Worm (Caenorhabditis elegans): ENCODE data around the gene ugt-10.

Gene ugt-10

DNA sequence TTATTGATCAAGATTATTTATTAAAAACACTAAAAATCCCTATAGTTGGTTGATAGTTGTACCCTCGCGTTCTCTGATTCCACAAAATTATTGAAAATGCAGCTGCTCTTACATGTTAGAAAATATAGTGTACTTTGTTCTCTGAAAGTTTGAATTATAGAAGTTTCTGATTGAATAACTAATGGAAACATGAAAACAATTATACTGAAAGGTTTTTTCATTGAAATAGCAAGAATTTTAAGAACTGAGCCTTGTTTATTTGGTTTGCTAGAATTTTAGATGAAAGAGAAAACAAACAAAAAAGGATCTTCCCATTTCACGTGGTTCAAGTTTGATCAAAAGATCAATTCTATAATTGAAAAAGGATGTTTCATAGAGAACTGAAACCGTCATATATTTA lies 32.4 kb downstream of the ugt-10 start (continued):
- no peak for TF ChIP-seq F44E2.7 (GFP tag; IDR thresholded peaks at IDR 0.05)

DNA sequence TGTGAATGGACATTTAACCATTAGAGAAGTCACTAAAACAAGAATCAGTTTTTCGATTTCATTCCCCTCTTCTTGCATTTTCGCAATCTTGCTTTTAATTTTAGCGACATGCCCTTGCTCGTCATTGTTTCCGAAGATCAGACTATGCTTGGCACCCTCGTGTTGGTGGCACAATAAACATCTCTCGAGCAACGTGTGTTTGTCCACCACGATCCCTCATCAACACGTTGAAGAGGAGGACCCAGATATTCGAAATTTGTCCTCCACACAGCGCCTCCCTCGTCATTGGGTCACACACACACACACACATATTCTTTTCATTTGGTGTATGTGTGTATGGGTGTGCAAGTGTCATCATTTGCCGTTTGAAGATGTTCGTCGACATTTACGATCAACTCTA lies 34.6 kb downstream of the ugt-10 start, which contains the start of gene srd-32:
TSS of gene srd-32 (plus strand) at position 301 of the 400 bp plus-strand sequence.
- TF ChIP-seq mxl-3 (GFP tag; optimal IDR thresholded peaks at IDR 0.05): peak; percentile 39
- no peak for TF ChIP-seq lin-15B (tag; optimal IDR thresholded peaks at IDR 0.05)

- TF ChIP-seq aly-2 (tag; optimal IDR thresholded peaks at IDR 0.05): no peak
- no peak for TF ChIP-seq egl-27 (tag; optimal IDR thresholded peaks at IDR 0.05)
- TF ChIP-seq ztf-7 (tag; optimal IDR thresholded peaks at IDR 0.05): no peak
- TF ChIP-seq lin-15B (tag; optimal IDR thresholded peaks at IDR 0.05): no peak
Measured at ce11 chrV:4864330-4864729, 35.6 kb downstream of the ugt-10 start.

- TF ChIP-seq mdt-29 (GFP tag; IDR thresholded peaks at IDR 0.05) (no peak), lsy-2 (tag; optimal IDR thresholded peaks at IDR 0.05) (peak in 1 of 2 experiments; percentile 19), nhr-10 (tag; optimal IDR thresholded peaks at IDR 0.05) (no peak), vab-7 (GFP tag; IDR thresholded peaks at IDR 0.05) (no peak), madf-5 (GFP tag; IDR thresholded peaks at IDR 0.05) (no peak), dpl-1 (GFP tag; optimal IDR thresholded peaks at IDR 0.05) (no peak), arid-1 (GFP tag; conservative IDR thresholded peaks at IDR 0.05) (no peak), mdl-1 (tag; optimal IDR thresholded peaks at IDR 0.05) (peak in 1 of 2 experiments; percentile 27), attf-4 (tag; optimal IDR thresholded peaks at IDR 0.05) (no peak), nhr-28 (tag; optimal IDR thresholded peaks at IDR 0.05) (peak; percentile 98), duxl-1 (tag; optimal IDR thresholded peaks at IDR 0.05; ENCODE audit: poor library complexity) (no peak), ceh-28 (tag; optimal IDR thresholded peaks at IDR 0.05) (no peak), zag-1 (tag; optimal IDR thresholded peaks at IDR 0.05) (no peak), hif-1 (tag; optimal IDR thresholded peaks at IDR 0.05) (peak in 1 of 2 experiments; percentile 2), ztf-7 (tag; optimal IDR thresholded peaks at IDR 0.05) (peak; percentile 56), hlh-30 (tag; optimal IDR thresholded peaks at IDR 0.05; ENCODE audit: insufficient read depth) (peak; percentile 48), mes-2 (tag; optimal IDR thresholded peaks at IDR 0.05; ENCODE audit: poor library complexity, severe bottlenecking) (no peak), T26A8.4 (GFP tag; IDR thresholded peaks at IDR 0.05) (no peak), nhr-11 (tag; optimal IDR thresholded peaks at IDR 0.05) (peak; percentile 11), zfp-3 (GFP tag; conservative IDR thresholded peaks at IDR 0.05) (no peak), dve-1 (tag; optimal IDR thresholded peaks at IDR 0.05; ENCODE audit: insufficient read depth) (peak; percentile 45), daf-16 (GFP tag; optimal IDR thresholded peaks at IDR 0.05) (no peak), daf-16 (tag; optimal IDR thresholded peaks at IDR 0.05) (peak; percentile 42), F10B5.3 (tag; optimal IDR thresholded peaks at IDR 0.05) (no peak), mep-1 (tag; optimal IDR thresholded peaks at IDR 0.05) (peak; percentile 28), Y75B8A.6 (GFP tag; IDR thresholded peaks at IDR 0.05) (no peak)
Measured at ce11 chrV:4862737-4863136, 37.2 kb downstream of the ugt-10 start, which contains the start of gene C37H5.13. Gene C37H5.13 (minus strand): TSS chrV:4862965.

ce11 chrV:4860525-4860924 lies 39.4 kb downstream of the ugt-10 start:
- TF ChIP-seq F44E2.7 (GFP tag; IDR thresholded peaks at IDR 0.05) (no peak), unc-130 (GFP tag; optimal IDR thresholded peaks at IDR 0.05) (no peak), rbr-2 (tag; optimal IDR thresholded peaks at IDR 0.05) (peak; percentile 48), Y5F2A.4 (GFP tag; optimal IDR thresholded peaks at IDR 0.05) (no peak), daf-12 (tag; optimal IDR thresholded peaks at IDR 0.05) (no peak), lin-29 (GFP tag; IDR thresholded peaks at IDR 0.05) (no peak), F10B5.3 (tag; optimal IDR thresholded peaks at IDR 0.05) (no peak), gei-8 (GFP tag; optimal IDR thresholded peaks at IDR 0.05) (no peak), ctbp-1 (GFP tag; IDR thresholded peaks at IDR 0.05) (no peak), aha-1 (tag) (peak; percentile 27), dve-1 (tag; optimal IDR thresholded peaks at IDR 0.05; ENCODE audit: insufficient read depth) (no peak), ceh-32 (tag; optimal IDR thresholded peaks at IDR 0.05; ENCODE audit: poor library complexity) (no peak), lin-38 (GFP tag; IDR thresholded peaks at IDR 0.05) (no peak), saeg-2 (GFP tag; IDR thresholded peaks at IDR 0.05) (no peak), dpl-1 (GFP tag; optimal IDR thresholded peaks at IDR 0.05) (no peak), skn-1 (tag; optimal IDR thresholded peaks at IDR 0.05) (no peak), zip-2 (tag; optimal IDR thresholded peaks at IDR 0.05) (no peak), daf-8 (GFP tag; IDR thresholded peaks at IDR 0.05) (no peak), nhr-111 (GFP tag; optimal IDR thresholded peaks at IDR 0.05) (no peak)
